Fruit fly (Drosophila melanogaster) whole organism: ENCODE data around the gene PVRAP.

Source experiments
- CG8478 ChIP-seq: fragments of >200 bp; optimal IDR thresholded peaks from 2 replicates; lab custom pipeline; 2018; ENCODE audit warnings: inconsistent platforms
- Dll ChIP-seq: fragments of >200 bp; optimal IDR thresholded peaks from 2 replicates; lab custom pipeline; 2017
- EcR ChIP-seq, 2 experiments: fragments of >200 bp; optimal IDR thresholded peaks; 2 replicates each; lab custom pipeline; 2017; ENCODE audit warnings: missing biosample characterization in 2 of 2, missing genetic modification characterization in 2 of 2, missing genetic modification reagents in 2 of 2
- pan ChIP-seq: fragments of >200 bp; optimal IDR thresholded peaks from 2 replicates; lab custom pipeline; 2017
- psq ChIP-seq: fragments of >200 bp; optimal IDR thresholded peaks from 2 replicates; lab custom pipeline; 2017
- usp ChIP-seq: fragments of >200 bp; optimal IDR thresholded peaks from 2 replicates; lab custom pipeline; 2017; ENCODE audit warnings: missing biosample characterization, missing genetic modification characterization, mixed read lengths

Gene PVRAP

DNA sequence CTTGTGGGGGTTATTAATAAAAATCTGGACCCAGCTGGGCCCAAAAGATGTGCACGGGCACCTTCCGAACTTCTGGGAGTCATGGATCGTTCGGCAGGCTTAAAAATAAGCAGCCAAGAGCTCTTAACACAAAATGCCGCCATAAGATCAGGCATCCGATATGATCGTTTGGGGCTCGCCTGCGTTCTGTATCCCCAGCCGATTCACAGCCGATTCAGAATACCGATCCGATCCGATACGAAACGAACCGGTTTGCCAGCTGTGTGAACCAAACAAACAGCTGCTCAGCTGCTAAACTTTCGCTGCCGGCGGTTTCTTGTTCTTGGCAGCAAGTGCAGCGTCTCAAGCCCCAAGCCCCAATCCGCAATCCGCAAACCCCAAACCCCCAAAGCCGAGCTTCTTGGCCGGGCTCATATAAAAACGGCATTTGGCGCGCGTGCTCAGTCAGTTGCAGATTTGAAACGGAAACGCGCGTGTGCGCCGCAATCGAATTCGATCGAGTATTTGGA is 68.9 kb downstream of the PVRAP start, which contains the start of gene CG42269:
CG42269 (plus strand) TSS at position 416 of the 509 bp plus-strand sequence.
- no peak for TF ChIP-seq Dll
- no peak for TF ChIP-seq psq (lab: Kevin White, UChicago)
- TF ChIP-seq pan (lab: Kevin White, UChicago) = no peak
- no peak for TF ChIP-seq CG8478 (lab: Kevin White, UChicago)
- no peak for TF ChIP-seq EcR (GFP tag; optimal IDR thresholded peaks at IDR 0.05; lab: Kevin White, UChicago)
- no peak for TF ChIP-seq usp (GFP tag; lab: Kevin White, UChicago)

DNA sequence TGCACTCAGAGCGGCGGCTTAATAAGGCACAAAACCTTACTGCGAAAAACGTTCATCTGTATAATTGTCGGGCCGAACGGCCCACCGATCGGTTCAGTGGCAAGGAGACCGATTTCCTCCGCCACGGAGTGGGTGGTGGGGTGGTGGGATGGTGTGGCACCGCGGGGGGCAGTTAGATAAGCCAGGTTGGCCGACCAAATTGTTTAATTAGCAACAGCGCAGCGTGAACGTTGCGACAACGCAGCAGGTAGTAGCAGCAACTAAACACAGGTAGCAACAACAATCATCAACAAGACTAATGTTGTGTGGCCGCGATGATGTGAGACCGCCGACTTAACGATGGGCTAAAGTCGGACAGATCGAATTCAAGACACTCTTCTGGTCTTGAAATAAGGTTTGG is 71.2 kb downstream of the PVRAP start:
- TF ChIP-seq Dll (no peak), psq (lab: Kevin White, UChicago) (no peak), EcR (GFP tag; optimal IDR thresholded peaks at IDR 0.05; lab: Kevin White, UChicago) (no peak), usp (GFP tag; lab: Kevin White, UChicago) (no peak), pan (lab: Kevin White, UChicago) (no peak), CG8478 (lab: Kevin White, UChicago) (no peak)

DNA sequence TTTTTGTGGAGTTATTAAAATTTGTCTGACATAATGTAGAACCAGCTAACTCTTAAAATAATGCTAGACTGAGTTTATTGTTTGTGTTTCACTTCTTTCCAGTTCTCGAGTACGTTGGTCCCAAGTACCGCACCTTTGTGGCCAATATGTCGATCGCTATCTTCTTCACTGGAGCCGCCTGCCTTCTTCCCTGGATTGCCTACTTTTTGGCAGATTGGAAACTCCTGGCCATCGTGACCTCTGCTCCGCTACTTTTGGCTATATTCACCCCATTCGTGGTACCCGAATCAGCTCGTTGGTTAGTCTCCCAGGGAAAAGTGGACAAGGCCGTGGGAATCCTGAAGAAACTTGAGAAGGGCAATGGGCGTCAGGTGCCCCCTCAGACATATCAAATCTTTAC is 73.1 kb downstream of the PVRAP start:
- TF ChIP-seq usp (GFP tag; lab: Kevin White, UChicago) = no peak
- TF ChIP-seq pan (lab: Kevin White, UChicago) = no peak
- TF ChIP-seq EcR (GFP tag; optimal IDR thresholded peaks at IDR 0.05; lab: Kevin White, UChicago) = no peak
- no peak for TF ChIP-seq psq (lab: Kevin White, UChicago)
- no peak for TF ChIP-seq Dll
- no peak for TF ChIP-seq CG8478 (lab: Kevin White, UChicago)

DNA sequence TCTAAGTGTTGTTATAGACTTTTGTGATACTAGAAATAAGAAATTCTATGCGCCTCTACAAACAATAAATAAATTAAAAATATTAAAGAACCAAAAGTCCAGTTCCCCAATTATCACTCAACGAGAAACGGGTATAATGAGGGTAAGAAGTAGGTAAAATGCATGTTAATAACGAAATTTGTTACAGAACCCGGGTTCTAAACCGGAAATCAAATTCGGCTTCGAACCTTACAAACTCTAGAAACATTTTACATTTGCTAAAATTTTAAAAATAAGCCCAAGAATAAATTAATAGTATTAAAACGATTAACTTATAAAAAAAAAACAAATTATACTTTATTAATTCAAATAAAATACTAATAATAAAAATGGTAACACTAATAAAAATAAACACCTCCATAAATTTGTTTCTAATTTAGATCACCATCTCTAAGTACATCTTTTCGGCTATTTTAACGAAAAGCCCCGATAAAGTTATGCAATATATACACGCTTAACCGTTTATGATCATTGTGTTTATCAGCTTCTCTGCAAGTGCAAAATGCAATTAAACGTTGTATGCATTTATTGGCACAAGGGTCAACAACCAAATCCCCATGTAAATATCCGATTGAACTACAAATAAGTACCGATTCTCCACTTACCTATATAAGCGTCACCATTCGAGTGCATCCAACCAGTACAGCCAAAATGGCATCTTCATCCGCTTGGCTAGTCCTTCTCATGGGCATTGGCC is 74.6 kb downstream of the PVRAP start, which contains the start of gene CG6602:
CG6602 (plus strand) TSS at position 686 of the 736 bp plus-strand sequence.
- TF ChIP-seq CG8478 (lab: Kevin White, UChicago) = no peak

DNA sequence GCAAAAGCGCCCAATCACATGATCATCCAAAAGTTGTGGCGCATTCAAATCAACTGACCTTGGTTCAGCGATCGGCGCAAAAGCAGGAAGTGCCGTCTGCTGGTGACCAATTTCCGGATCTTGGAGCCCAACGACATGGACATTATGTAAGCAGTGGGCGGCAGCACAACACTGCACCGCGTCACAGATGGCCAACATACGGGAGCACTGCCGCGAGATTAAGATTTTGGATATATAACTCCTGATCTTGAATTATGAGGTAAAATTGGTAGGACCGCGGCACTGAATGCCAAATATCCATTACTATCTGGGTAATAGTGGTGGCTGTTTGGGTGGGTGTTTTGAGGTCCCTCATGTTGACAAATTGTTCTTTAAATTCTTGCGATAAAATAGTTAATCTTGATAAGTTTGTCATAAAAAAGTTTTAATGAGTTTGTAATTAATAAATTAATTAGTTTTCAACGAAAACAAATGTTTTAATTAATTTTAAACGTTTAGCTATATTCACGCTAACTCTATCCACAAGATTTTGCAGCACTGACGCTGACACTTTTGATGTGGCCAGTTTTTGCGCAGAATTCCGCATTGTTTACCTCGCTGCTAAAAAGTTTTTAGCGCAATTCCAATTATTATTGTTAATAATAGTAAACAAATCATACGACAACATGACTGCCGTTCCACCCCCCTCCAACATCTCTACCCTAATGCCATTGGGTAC is 78.1 kb downstream of the PVRAP start, which contains the start of the genes CG13295 and CG6610:
CG13295 (minus strand) TSS at position 271 of the 718 bp plus-strand sequence.
CG6610 (plus strand) TSS at position 562 of the 718 bp plus-strand sequence.
- TF ChIP-seq psq (lab: Kevin White, UChicago) (no peak), Dll (no peak), usp (GFP tag; lab: Kevin White, UChicago) (no peak), EcR (GFP tag; optimal IDR thresholded peaks at IDR 0.05; lab: Kevin White, UChicago) (no peak), CG8478 (lab: Kevin White, UChicago) (no peak)
